Worm (Caenorhabditis elegans) whole organism, L4/young adult: Measurements from ENCODE around the gene unc-49.
A peak's percentile ranks its signal among the peaks of the same experiment; 100 is the strongest.

Source experiments
- W03F9.2 ChIP-seq: fragments of 150-350 bp; optimal IDR thresholded peaks from 2 replicates; lab custom pipeline; 2014; ENCODE audit warnings: missing biosample characterization, missing genetic modification characterization
- dao-5 ChIP-seq: sonication (generic microtip); optimal IDR thresholded peaks from 2 replicates; lab custom pipeline; 2016; ENCODE audit warnings: missing genotype, missing genetic modification characterization, moderate library complexity, missing compliant biosample characterization
- him-1 ChIP-seq: sonication (generic microtip); optimal IDR thresholded peaks from 2 replicates; lab custom pipeline; 2016; ENCODE audit warnings: missing genotype, missing genetic modification reagents, missing genetic modification characterization, missing compliant biosample characterization

Gene unc-49

DNA sequence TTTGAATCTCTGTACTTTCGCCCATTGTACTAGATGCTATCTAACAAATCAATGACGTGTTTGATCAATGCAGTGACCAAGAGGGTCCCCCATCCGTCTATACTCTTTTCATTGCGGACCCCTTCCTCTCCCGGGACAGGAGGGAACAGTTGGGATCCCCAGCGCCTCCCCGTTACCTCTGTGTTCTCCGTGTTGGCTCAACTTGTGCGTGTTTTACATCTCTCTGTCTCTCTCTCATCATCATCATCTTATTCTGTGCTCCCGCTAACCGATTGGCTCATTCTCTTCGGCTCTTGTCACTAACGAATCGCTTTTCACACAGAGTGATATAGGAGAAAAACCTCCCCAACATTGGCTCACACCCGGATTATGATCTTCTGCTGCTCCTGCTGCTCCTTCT lies at the start of gene unc-49:
Gene unc-49, plus strand, starts transcription at position 240 of the 400 bp plus-strand sequence.
- TF ChIP-seq W03F9.2 (no peak), him-1 (tag; lab: Kevin White, UChicago) (no peak), dao-5 (tag; lab: Kevin White, UChicago) (no peak)

DNA sequence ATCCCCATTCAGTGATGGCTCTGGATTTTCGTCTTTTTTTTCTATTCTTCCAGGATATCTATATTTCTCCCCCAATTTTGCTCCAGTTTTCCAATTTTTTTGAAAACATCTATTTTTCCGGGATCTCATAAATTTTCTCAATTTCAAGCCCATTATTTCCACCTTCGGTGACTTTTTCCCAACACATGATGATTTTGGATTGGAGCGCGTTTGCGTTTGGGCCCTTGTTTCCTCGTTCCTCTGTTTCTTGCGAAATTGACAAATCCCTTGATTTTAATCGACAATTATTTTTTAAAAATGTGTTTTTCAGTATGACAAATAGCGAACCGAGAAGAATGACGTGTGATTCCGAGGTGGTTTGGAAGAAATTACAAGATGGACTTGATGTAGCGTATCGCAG lies 49.6 kb upstream of the unc-49 start, which contains the start of gene cul-1:
Gene cul-1, plus strand, starts transcription at position 311 of the 400 bp plus-strand sequence.
- TF ChIP-seq dao-5 (tag; lab: Kevin White, UChicago): no peak
- TF ChIP-seq W03F9.2: no peak
- no peak for TF ChIP-seq him-1 (tag; lab: Kevin White, UChicago)

DNA sequence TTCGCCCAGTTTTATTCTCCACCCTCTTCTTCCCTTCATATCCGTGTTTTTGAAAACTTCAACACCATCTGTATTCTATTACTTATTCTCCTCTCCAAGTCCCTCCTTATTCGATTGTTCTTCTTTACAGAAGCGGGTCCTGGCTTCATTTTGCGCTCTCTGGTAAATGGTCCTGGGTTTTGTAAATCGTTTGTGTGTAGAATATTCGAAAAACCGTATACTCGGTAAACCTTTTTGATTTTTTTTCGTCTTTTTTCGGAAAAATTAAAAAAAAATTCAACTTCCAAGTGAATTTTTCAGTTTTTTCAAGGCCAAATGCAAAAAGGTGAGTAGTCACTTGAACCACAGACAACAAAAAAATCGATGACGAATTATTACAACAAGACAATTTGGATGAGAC lies 45.6 kb upstream of the unc-49 start, which contains the start of gene D2045.9:
Gene D2045.9, plus strand, starts transcription at position 301 of the 400 bp plus-strand sequence.
- TF ChIP-seq him-1 (tag; lab: Kevin White, UChicago): no peak
- TF ChIP-seq W03F9.2: no peak
- no peak for TF ChIP-seq dao-5 (tag; lab: Kevin White, UChicago)

DNA sequence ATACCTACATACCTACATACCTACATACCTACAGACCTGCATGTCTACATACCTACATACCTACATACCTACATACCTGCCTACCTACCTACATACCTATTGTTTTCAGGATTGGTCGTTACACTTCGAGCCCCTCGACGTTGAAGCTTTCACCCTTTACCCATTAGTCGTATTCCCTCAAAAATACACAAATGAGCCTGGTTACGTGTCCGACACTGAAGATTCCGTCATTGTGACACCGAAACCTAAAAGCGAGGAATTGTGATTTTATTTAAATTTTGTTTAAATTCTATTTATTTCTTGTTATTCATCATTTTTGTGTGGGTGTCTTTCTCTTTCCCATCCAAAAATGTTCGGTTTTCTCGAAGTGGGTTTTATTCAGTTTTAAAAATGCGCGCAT lies 41.4 kb upstream of the unc-49 start, which contains the start of gene D2045.7:
Gene D2045.7, plus strand, starts transcription at position 301 of the 400 bp plus-strand sequence.
- TF ChIP-seq W03F9.2 (no peak), dao-5 (tag; lab: Kevin White, UChicago) (no peak), him-1 (tag; lab: Kevin White, UChicago) (no peak)

DNA sequence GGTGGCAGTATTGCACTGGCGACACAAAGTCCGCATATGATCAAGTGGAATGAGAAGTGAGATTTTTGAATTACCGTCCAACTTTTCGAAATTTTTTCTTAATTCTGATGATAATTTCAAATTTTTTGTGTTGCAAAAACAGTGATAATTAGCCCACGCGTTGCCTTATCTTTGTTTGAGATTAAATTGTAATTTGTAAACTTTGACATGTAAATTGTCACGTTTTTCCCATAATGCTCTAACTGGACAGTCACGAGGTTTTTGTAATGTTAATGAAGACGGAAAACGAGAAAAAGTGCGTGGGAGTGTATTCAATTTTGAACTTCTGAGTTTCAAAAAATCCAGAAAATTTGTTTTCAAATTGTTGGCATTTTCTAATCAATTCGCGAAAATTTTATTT lies 39.1 kb upstream of the unc-49 start:
- no peak for TF ChIP-seq W03F9.2
- TF ChIP-seq him-1 (tag; lab: Kevin White, UChicago): no peak
- no peak for TF ChIP-seq dao-5 (tag; lab: Kevin White, UChicago)

DNA sequence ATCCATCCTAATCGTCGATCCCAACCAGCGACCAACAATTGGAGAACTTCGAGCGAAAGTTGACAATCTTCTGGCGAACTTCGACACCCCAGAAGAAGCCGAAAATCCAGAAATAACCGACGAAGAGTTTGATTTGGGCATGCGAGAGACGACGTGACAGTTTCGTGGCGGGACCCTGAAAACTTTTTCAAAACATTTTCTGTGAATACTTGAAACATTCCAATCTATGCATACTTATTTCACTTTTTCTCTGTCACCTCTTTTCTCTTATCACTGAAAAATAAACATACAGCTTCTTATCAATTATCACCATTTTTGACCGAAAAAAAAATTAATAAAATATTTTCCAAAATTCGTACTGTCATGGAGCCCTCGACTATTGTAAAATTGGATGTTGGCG lies 38.6 kb upstream of the unc-49 start, which contains the start of gene D2045.8:
Gene D2045.8, plus strand, starts transcription at position 301 of the 400 bp plus-strand sequence.
- TF ChIP-seq dao-5 (tag; lab: Kevin White, UChicago) (no peak), him-1 (tag; lab: Kevin White, UChicago) (no peak), W03F9.2 (no peak)

DNA sequence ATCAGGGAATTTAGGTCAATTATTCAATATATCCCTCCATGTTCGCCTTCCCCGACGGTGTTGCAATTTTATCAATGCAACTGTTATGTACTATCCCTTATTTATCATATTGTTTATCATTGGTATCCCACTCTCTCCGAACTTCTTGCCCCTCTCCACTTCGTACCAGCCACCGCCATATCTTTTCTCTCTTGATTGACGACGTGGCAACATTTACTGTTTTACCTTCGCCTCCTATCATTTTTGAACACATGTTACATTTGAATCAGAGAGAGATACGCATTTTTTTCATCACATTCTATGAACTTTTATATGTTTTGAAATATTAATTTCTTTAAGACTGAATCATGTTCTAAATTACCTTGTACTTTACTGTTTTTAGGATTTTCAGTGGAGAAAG lies 34.1 kb upstream of the unc-49 start:
- TF ChIP-seq him-1 (tag; lab: Kevin White, UChicago): no peak
- TF ChIP-seq W03F9.2: no peak
- TF ChIP-seq dao-5 (tag; lab: Kevin White, UChicago): no peak

DNA sequence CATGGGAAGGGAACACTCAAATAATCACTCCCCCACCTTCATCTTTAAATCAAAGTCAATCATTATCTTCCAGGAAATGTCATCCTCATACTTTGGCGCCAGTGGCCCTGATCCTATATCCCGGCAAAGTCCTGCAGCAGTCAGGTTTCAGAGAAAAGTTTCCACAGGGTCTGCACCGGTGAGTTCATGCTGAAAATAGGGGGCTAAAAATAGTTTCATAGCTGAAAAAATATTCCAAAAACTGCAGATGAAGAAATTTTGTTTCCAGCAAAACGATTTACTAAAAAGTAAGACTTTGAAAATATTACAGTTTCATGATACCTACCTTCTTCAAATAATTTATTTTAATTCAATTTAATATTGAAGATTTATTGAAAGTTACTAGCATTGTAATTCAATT lies 32.5 kb upstream of the unc-49 start, which contains the start of gene ptr-25:
Gene ptr-25, plus strand, starts transcription at position 73 of the 400 bp plus-strand sequence.
- TF ChIP-seq him-1 (tag; lab: Kevin White, UChicago): no peak
- no peak for TF ChIP-seq W03F9.2
- no peak for TF ChIP-seq dao-5 (tag; lab: Kevin White, UChicago)

DNA sequence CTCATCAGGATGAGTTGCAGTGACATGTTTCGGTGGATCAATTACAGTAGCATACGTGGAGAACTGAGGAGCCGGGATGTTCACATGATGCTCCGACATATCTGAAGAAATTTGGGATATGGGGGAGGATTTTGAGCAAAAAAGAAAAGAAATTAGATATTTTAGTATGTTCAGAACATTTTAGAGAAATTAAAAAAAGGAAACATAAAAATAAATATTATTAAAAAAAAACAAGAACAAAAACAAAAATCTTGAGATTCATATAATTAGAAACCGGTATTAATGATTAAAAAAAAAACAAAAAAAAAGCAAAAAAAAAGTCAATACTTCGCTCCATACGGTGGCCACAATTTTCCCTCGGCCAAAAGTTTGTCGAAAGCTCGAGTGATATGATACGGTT lies 16.8 kb upstream of the unc-49 start, which contains the start of gene rab-33:
Gene rab-33, minus strand, starts transcription at position 101 of the 400 bp plus-strand sequence.
- no peak for TF ChIP-seq dao-5 (tag; lab: Kevin White, UChicago)
- no peak for TF ChIP-seq him-1 (tag; lab: Kevin White, UChicago)
- no peak for TF ChIP-seq W03F9.2

DNA sequence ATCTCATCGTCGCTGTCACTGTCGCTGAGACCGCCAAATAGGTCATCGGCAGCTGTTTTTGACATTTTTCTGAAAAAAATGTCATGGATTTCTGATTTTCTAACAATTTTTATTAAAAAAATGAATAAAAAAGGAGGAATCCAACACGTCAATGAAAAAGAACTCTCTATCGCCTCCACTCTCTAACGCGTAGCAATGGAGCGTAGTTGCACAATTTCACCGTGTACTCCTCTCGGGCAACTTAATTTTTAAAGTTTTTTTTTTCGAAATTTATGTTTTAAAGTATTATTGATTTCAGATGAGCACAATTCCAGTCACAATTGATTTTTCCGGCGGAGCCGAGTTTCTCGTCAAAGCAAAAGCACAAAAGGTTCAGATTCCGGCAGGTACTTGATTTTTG lies 15.4 kb upstream of the unc-49 start, which contains the start of the genes taf-11.3 and urm-1:
Gene taf-11.3, minus strand, starts transcription at position 69 of the 400 bp plus-strand sequence.
Gene urm-1, plus strand, starts transcription at position 299 of the 400 bp plus-strand sequence.
- peak; percentile 95 for TF ChIP-seq W03F9.2
- no peak for TF ChIP-seq dao-5 (tag; lab: Kevin White, UChicago)

DNA sequence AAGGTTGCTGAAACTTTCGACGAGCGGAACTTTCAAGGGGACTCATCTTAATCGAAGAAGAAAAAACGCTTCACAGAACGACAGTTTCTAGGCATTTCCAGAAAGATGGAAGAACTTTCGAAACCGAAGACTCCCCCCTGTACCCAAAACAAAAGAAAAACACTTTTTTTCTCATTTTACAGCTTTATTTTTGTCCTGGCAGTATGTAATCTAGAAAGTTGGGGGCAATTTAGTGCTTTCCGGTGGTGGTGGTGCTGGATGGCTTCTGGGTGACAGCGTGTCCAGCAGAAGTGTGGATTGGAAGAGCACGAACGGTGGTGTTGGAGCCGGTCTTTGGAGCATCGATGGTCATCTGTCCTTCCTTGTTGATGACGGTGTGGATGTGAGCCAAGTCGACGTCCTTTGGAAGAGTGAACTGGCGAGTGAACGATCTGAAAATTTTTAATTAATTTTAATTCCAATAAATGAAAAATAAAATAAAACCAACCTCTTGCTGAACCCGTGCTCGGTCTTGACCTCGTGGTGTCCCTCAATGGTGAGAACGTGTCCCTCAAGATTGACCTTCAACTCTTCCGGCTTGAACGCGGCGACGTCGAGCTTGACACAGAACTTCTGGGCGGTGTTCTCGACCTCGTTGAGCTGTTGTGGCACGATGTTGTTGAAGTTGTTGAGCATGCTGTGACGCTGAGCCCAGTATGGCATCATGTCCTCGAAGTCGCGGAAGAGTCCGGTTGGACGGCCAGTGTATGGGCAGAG lies 14.4 kb upstream of the unc-49 start:
- TF ChIP-seq him-1 (tag; lab: Kevin White, UChicago): no peak
- no peak for TF ChIP-seq W03F9.2
- peak; percentile 18 for TF ChIP-seq dao-5 (tag; lab: Kevin White, UChicago)

DNA sequence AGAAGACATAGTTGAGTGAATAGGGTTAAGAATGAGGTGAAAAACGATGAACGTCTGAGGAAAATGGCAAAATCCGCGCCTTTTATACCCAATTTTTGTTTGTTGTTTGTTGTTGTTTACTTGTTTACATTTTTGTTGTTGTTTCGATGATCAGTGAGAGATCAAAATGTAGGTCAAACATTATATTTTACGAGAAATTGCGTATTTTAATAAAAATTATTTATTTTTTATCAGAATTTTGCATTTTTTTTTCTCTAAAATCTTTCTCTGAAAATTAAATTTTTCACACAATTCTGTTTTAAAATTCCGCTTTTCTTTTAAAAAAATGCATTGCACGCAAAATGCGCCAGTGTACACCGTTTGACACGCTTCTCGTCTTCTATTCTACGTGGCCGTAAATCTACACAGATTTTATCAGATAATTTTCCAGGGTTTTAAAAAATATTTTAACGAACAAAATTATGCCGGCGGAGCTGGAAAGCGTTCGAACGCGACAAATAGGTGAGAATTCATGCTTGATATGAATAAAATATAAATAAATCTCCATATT lies 13.8 kb upstream of the unc-49 start, which contains the start of the genes sip-1 and sly-1:
Gene sip-1, minus strand, starts transcription at position 103 of the 550 bp plus-strand sequence.
Gene sly-1, plus strand, starts transcription at position 360 of the 550 bp plus-strand sequence.
- TF ChIP-seq W03F9.2: peak; percentile 84
- no peak for TF ChIP-seq him-1 (tag; lab: Kevin White, UChicago)
- no peak for TF ChIP-seq dao-5 (tag; lab: Kevin White, UChicago)

DNA sequence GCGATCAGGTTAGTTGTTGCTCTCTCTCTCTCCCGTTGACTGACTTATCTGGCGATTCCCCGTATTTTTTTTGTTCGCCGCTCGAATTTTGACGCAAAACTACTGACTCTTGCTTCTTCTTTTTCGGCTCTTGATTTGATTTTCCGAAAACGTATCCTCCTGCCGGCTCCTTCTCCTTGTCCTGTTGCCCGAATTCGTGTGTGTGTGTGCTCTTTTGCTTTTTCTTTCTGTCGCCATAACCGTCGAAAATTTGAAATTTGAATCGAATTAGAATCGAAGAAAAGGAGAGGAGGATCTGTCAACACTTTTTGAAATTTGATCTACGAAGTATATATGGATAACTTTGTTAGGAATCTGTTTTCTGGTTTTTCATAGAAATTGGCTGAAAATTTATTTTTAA lies 8.0 kb upstream of the unc-49 start:
- TF ChIP-seq W03F9.2 (no peak), dao-5 (tag; lab: Kevin White, UChicago) (no peak), him-1 (tag; lab: Kevin White, UChicago) (no peak)

DNA sequence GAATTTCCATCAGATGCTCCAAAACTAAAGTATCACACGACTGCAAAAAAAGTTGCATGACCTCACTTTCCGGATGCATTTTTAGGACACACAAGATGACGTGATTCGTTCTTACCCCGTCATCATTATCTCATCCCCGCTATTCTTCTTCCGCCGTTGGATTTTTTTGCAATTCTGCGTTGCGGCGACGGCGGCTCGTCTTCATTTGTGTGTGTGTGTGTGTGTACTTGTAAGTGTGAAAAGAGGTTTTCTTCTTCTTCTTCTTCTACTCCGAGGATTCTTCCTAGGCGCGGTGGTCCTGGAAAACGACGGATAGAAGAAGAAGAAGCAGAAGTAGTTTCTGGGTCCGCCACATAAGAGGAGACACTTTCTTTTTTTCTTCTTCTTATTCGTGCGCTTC lies 4.8 kb upstream of the unc-49 start:
- no peak for TF ChIP-seq W03F9.2
- no peak for TF ChIP-seq him-1 (tag; lab: Kevin White, UChicago)
- TF ChIP-seq dao-5 (tag; lab: Kevin White, UChicago): no peak
